Worm (Caenorhabditis elegans) whole organism, early embryonic: ENCODE measurements around the gene alh-1.

ENCODE experiments used
- B0310.2 ChIP-seq: sonication (generic microtip); optimal IDR thresholded peaks from 2 replicates; lab custom pipeline; 2016; ENCODE audit warnings: mild to moderate bottlenecking, missing genetic modification characterization, missing compliant biosample characterization
- F13C5.2 ChIP-seq: sonication (generic microtip); optimal IDR thresholded peaks from 2 replicates; lab custom pipeline; 2017; ENCODE audit warnings: mild to moderate bottlenecking, missing genetic modification characterization, inconsistent platforms, missing compliant biosample characterization
- aly-1 ChIP-seq: sonication (generic microtip); optimal IDR thresholded peaks from 2 replicates; lab custom pipeline; 2016; ENCODE audit warnings: missing genetic modification characterization, missing compliant biosample characterization
- ama-1 ChIP-seq: fragments of 150-350 bp; optimal IDR thresholded peaks from 2 replicates; lab custom pipeline; 2014
- ceh-13 ChIP-seq: fragments of 200-800 bp; sonication (Bioruptor generic); optimal IDR thresholded peaks from 2 replicates; lab custom pipeline; 2018; ENCODE audit warnings: mild to moderate bottlenecking, missing genetic modification characterization, missing compliant biosample characterization
- ceh-36 ChIP-seq: sonication (generic microtip); optimal IDR thresholded peaks from 2 replicates; lab custom pipeline; 2016; ENCODE audit warnings: missing genetic modification characterization, inconsistent platforms, missing compliant biosample characterization
- ets-7 ChIP-seq: sonication (generic microtip); optimal IDR thresholded peaks from 2 replicates; lab custom pipeline; 2016; ENCODE audit warnings: missing genotype, missing genetic modification characterization, missing compliant biosample characterization
- flt-1 ChIP-seq: fragments of 200-800 bp; sonication (Bioruptor generic); IDR thresholded peaks from 2 replicates; pipeline ENCODE4 v1.3.6; 2022; ENCODE audit warnings: missing genetic modification characterization, missing compliant biosample characterization
- hmbx-1 ChIP-seq: sonication (generic microtip); optimal IDR thresholded peaks from 2 replicates; lab custom pipeline; 2016; ENCODE audit warnings: mild to moderate bottlenecking, missing genetic modification characterization, missing compliant biosample characterization
- hmg-4 ChIP-seq: fragments of 200-800 bp; sonication (Bioruptor generic); optimal IDR thresholded peaks from 2 replicates; lab custom pipeline; 2018; ENCODE audit warnings: mild to moderate bottlenecking, missing genetic modification characterization, missing compliant biosample characterization
- hnd-1 ChIP-seq: sonication (generic microtip); optimal IDR thresholded peaks from 2 replicates; lab custom pipeline; 2016; ENCODE audit warnings: missing genetic modification characterization, missing compliant biosample characterization
- pes-1 ChIP-seq: fragments of 200-800 bp; sonication (Bioruptor generic); IDR thresholded peaks from 2 replicates; pipeline ENCODE4 v1.3.6; 2022; ENCODE audit warnings: missing genetic modification reagents, missing genetic modification characterization, missing compliant biosample characterization
- scrt-1 ChIP-seq: fragments of 200-800 bp; sonication (Bioruptor generic); IDR thresholded peaks from 2 replicates; pipeline ENCODE4 v1.3.6; 2022; ENCODE audit warnings: missing genetic modification characterization, missing compliant biosample characterization
- sea-1 ChIP-seq: fragments of 200-800 bp; sonication (Bioruptor generic); conservative IDR thresholded peaks from 2 replicates; pipeline ENCODE4 v1.3.6; 2022; ENCODE audit warnings: missing genetic modification characterization, missing compliant biosample characterization
- tbx-11 ChIP-seq: fragments of 200-800 bp; sonication (Bioruptor generic); IDR thresholded peaks from 2 replicates; pipeline ENCODE4 v1.3.6; 2022; ENCODE audit warnings: missing genetic modification characterization, missing compliant biosample characterization
- tbx-37 ChIP-seq: fragments of 200-800 bp; sonication (Bioruptor generic); conservative IDR thresholded peaks from 2 replicates; pipeline ENCODE4 v1.3.6; 2022; ENCODE audit warnings: missing genetic modification reagents, missing genetic modification characterization, missing compliant biosample characterization
- tra-4 ChIP-seq: sonication (generic microtip); optimal IDR thresholded peaks from 2 replicates; lab custom pipeline; 2017; ENCODE audit warnings: missing genetic modification characterization, missing compliant biosample characterization

alh-1 gene

ce11 chrIII:5105485-5105884 is 27.9 kb downstream of the alh-1 start:
- TF ChIP-seq tbx-37 (GFP tag; lab: Robert Waterston, UW) (no peak), tra-4 (tag; lab: Kevin White, UChicago) (no peak), ceh-13 (GFP tag; lab: Kevin White, UChicago) (no peak), B0310.2 (tag; lab: Kevin White, UChicago) (no peak), F13C5.2 (no peak), scrt-1 (GFP tag; lab: Robert Waterston, UW) (no peak), hmbx-1 (no peak), hmg-4 (GFP tag; lab: Kevin White, UChicago) (no peak), flt-1 (GFP tag; lab: Robert Waterston, UW) (no peak), hnd-1 (no peak), aly-1 (tag; lab: Kevin White, UChicago) (no peak), ets-7 (tag; lab: Kevin White, UChicago) (no peak), sea-1 (GFP tag; lab: Robert Waterston, UW) (no peak)

ce11 chrIII:5106893-5107471 is 29.4 kb downstream of the alh-1 start, which contains the start of gene dpy-17:
Gene dpy-17, plus strand, starts transcription at chrIII:5107330.
- no peak for TF ChIP-seq F13C5.2
- 0 out of 2 replicates have a peak, but pooled peaks have one; percentile 20 for TF ChIP-seq sea-1 (GFP tag; lab: Robert Waterston, UW)
- TF ChIP-seq hnd-1, result no peak
- 0 out of 2 replicates have a peak, but pooled peaks have one; percentile 42 for TF ChIP-seq scrt-1 (GFP tag; lab: Robert Waterston, UW)
- TF ChIP-seq ceh-36, result peak; percentile 17
- no peak for TF ChIP-seq tbx-11
- no peak for TF ChIP-seq hmbx-1
- TF ChIP-seq tra-4 (tag; lab: Kevin White, UChicago), result no peak
- peak; percentile 54 for TF ChIP-seq hmg-4 (GFP tag; lab: Kevin White, UChicago)
- TF ChIP-seq B0310.2 (tag; lab: Kevin White, UChicago), result no peak
- TF ChIP-seq aly-1 (tag; lab: Kevin White, UChicago), result no peak
- TF ChIP-seq tbx-37 (GFP tag; lab: Robert Waterston, UW), result no peak
- no peak for TF ChIP-seq flt-1 (GFP tag; lab: Robert Waterston, UW)
- no peak for TF ChIP-seq ceh-13 (GFP tag; lab: Kevin White, UChicago)
- TF ChIP-seq ama-1 (lab: Kevin White, UChicago), result peak; percentile 71
- no peak for TF ChIP-seq ets-7 (tag; lab: Kevin White, UChicago)

DNA sequence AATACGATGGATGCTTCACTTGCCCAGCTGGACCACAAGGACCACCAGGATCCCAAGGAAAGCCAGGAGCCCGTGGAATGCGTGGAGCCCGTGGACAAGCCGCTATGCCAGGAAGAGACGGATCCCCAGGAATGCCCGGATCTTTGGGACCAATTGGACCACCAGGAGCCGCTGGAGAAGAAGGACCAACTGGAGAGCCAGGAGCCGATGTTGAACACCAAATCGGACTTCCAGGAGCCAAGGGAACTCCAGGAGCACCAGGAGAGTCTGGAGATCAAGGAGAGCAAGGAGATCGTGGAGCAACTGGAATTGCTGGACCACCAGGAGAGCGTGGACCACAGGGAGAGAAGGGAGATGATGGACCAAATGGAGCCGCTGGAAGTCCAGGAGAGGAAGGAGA is 30.4 kb downstream of the alh-1 start:
- 0 out of 2 replicates have a peak, but pooled peaks have one; percentile 5 for TF ChIP-seq flt-1 (GFP tag; lab: Robert Waterston, UW)
- TF ChIP-seq hmbx-1, result no peak
- TF ChIP-seq aly-1 (tag; lab: Kevin White, UChicago), result peak; percentile 74

ce11 chrIII:5108746-5109145 is 31.2 kb downstream of the alh-1 start:
- TF ChIP-seq tbx-37 (GFP tag; lab: Robert Waterston, UW) (no peak), hmg-4 (GFP tag; lab: Kevin White, UChicago) (peak; percentile 53), aly-1 (tag; lab: Kevin White, UChicago) (no peak), F13C5.2 (peak; percentile 32), pes-1 (GFP tag; lab: Robert Waterston, UW) (no peak)

ce11 chrIII:5109401-5109800 is 31.8 kb downstream of the alh-1 start, which contains the start of gene sax-2:
Gene sax-2, plus strand, starts transcription at chrIII:5109701.
- no peak for TF ChIP-seq aly-1 (tag; lab: Kevin White, UChicago)
- TF ChIP-seq ets-7 (tag; lab: Kevin White, UChicago), result no peak
- TF ChIP-seq hmg-4 (GFP tag; lab: Kevin White, UChicago), result no peak
- TF ChIP-seq hnd-1, result no peak

DNA sequence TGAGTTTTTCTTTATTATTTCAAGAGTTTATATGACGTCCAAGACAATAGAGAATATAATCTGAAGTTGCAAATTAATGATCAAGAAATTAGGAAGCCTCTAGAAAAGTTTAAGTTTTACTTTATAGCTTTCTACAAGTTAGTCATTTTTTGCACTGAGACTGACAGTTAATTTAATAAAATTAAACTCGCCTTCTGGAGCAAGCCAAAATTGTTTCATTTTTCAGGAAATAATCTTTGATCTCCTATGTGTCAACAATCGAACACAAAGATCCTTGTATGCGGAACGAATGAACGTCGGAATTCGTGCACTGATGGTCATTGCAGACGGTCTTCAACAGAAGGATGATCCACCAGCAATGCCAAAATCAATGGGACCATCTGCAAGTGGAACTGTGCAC is 34.8 kb downstream of the alh-1 start:
- no peak for TF ChIP-seq ceh-13 (GFP tag; lab: Kevin White, UChicago)
- no peak for TF ChIP-seq ama-1 (lab: Kevin White, UChicago)
- no peak for TF ChIP-seq aly-1 (tag; lab: Kevin White, UChicago)

ce11 chrIII:5112998-5113397 is 35.4 kb downstream of the alh-1 start:
- TF ChIP-seq ets-7 (tag; lab: Kevin White, UChicago) (no peak), hmbx-1 (no peak), flt-1 (GFP tag; lab: Robert Waterston, UW) (no peak), F13C5.2 (no peak), tbx-37 (GFP tag; lab: Robert Waterston, UW) (no peak), scrt-1 (GFP tag; lab: Robert Waterston, UW) (no peak), ceh-13 (GFP tag; lab: Kevin White, UChicago) (no peak), ama-1 (lab: Kevin White, UChicago) (no peak), B0310.2 (tag; lab: Kevin White, UChicago) (no peak), pes-1 (GFP tag; lab: Robert Waterston, UW) (no peak)

ce11 chrIII:5119063-5119462 is 41.5 kb downstream of the alh-1 start:
- no peak for TF ChIP-seq flt-1 (GFP tag; lab: Robert Waterston, UW)
- TF ChIP-seq aly-1 (tag; lab: Kevin White, UChicago), result no peak
- TF ChIP-seq scrt-1 (GFP tag; lab: Robert Waterston, UW), result no peak
- no peak for TF ChIP-seq B0310.2 (tag; lab: Kevin White, UChicago)
- TF ChIP-seq tbx-37 (GFP tag; lab: Robert Waterston, UW), result no peak
- no peak for TF ChIP-seq ceh-36
- TF ChIP-seq ama-1 (lab: Kevin White, UChicago), result no peak
- no peak for TF ChIP-seq F13C5.2
- TF ChIP-seq sea-1 (GFP tag; lab: Robert Waterston, UW), result no peak
- no peak for TF ChIP-seq hmbx-1
- no peak for TF ChIP-seq ets-7 (tag; lab: Kevin White, UChicago)
- TF ChIP-seq tbx-11, result no peak
- TF ChIP-seq pes-1 (GFP tag; lab: Robert Waterston, UW), result no peak
- TF ChIP-seq hnd-1, result no peak
- no peak for TF ChIP-seq tra-4 (tag; lab: Kevin White, UChicago)
- no peak for TF ChIP-seq hmg-4 (GFP tag; lab: Kevin White, UChicago)
- TF ChIP-seq ceh-13 (GFP tag; lab: Kevin White, UChicago), result no peak
